Worm (Caenorhabditis elegans) whole organism, L2 larva: Measurements from ENCODE around the gene F32D8.1.

Source experiments
- F13H6.1 ChIP-seq: sonication (generic microtip); optimal IDR thresholded peaks from 2 replicates; lab custom pipeline; 2016; ENCODE audit warnings: missing genetic modification characterization, missing compliant biosample characterization
- Y55F3AM.14 ChIP-seq: fragments of 200-800 bp; sonication (Bioruptor generic); optimal IDR thresholded peaks from 2 replicates; lab custom pipeline; 2018; ENCODE audit warnings: mild to moderate bottlenecking, missing genetic modification characterization, missing compliant biosample characterization
- aly-2 ChIP-seq: fragments of 150-350 bp; optimal IDR thresholded peaks from 2 replicates; lab custom pipeline; 2014; ENCODE audit warnings: missing biosample characterization, missing genetic modification characterization
- ama-1 ChIP-seq: fragments of 150-350 bp; optimal IDR thresholded peaks from 2 replicates; lab custom pipeline; 2018; ENCODE audit warnings: inconsistent platforms
- blmp-1 ChIP-seq: sonication (generic microtip); optimal IDR thresholded peaks from 2 replicates; lab custom pipeline; 2017; ENCODE audit warnings: missing genetic modification characterization, mild to moderate bottlenecking, missing compliant biosample characterization, antibody characterized with exemption, moderate library complexity; ENCODE audit not compliant: insufficient read depth
- ceh-16 ChIP-seq: fragments of 150-350 bp; optimal IDR thresholded peaks from 2 replicates; lab custom pipeline; 2014; ENCODE audit warnings: missing biosample characterization, missing genetic modification characterization
- crh-2 ChIP-seq: sonication (generic microtip); optimal IDR thresholded peaks from 2 replicates; lab custom pipeline; 2017; ENCODE audit warnings: missing biosample characterization, missing genetic modification characterization
- elt-1 ChIP-seq: fragments of 150-350 bp; optimal IDR thresholded peaks from 2 replicates; lab custom pipeline; 2014; ENCODE audit warnings: missing biosample characterization, missing genetic modification characterization
- elt-3 ChIP-seq: sonication (generic microtip); optimal IDR thresholded peaks from 2 replicates; lab custom pipeline; 2017; ENCODE audit warnings: missing biosample characterization, missing genetic modification characterization
- fos-1 ChIP-seq: fragments of 150-350 bp; optimal IDR thresholded peaks from 2 replicates; lab custom pipeline; 2014; ENCODE audit warnings: missing biosample characterization, missing genetic modification characterization
- lin-11 ChIP-seq: fragments of 150-350 bp; sonication (generic microtip); optimal IDR thresholded peaks from 2 replicates; lab custom pipeline; 2014; ENCODE audit warnings: missing biosample characterization, missing genetic modification characterization, inconsistent platforms, mixed read lengths
- lin-39 ChIP-seq: fragments of 150-350 bp; optimal IDR thresholded peaks from 2 replicates; lab custom pipeline; 2014; ENCODE audit warnings: missing biosample characterization, missing genetic modification reagents, missing genetic modification characterization
- mab-5 ChIP-seq: fragments of 150-350 bp; optimal IDR thresholded peaks from 2 replicates; lab custom pipeline; 2014; ENCODE audit warnings: missing biosample characterization, missing genetic modification characterization
- mdl-1 ChIP-seq, 2 experiments: fragments of 150-350 bp in 1 of 2; sonication (generic microtip) in 1 of 2; optimal IDR thresholded peaks; 2 replicates each; lab custom pipeline; 2017; ENCODE audit warnings: missing biosample characterization in 2 of 2, missing genetic modification characterization in 2 of 2
- nhr-10 ChIP-seq: sonication (generic microtip); optimal IDR thresholded peaks from 2 replicates; lab custom pipeline; 2017; ENCODE audit warnings: missing biosample characterization, missing genetic modification characterization
- nhr-11 ChIP-seq: fragments of 150-350 bp; optimal IDR thresholded peaks from 2 replicates; lab custom pipeline; 2014; ENCODE audit warnings: missing biosample characterization, missing genetic modification characterization
- nhr-12 ChIP-seq: fragments of 150-350 bp; optimal IDR thresholded peaks from 2 replicates; lab custom pipeline; 2014; ENCODE audit warnings: missing biosample characterization, missing genetic modification characterization
- nhr-23 ChIP-seq: fragments of 150-350 bp; optimal IDR thresholded peaks from 2 replicates; lab custom pipeline; 2014; ENCODE audit warnings: missing biosample characterization, missing genetic modification reagents, missing genetic modification characterization
- nhr-25 ChIP-seq: fragments of 150-350 bp; sonication (generic microtip); optimal IDR thresholded peaks from 3 replicates; lab custom pipeline; 2014; ENCODE audit warnings: missing biosample characterization, missing genetic modification characterization
- nhr-6 ChIP-seq: fragments of 150-350 bp; optimal IDR thresholded peaks from 2 replicates; lab custom pipeline; 2014; ENCODE audit warnings: missing biosample characterization, missing genetic modification characterization
- skn-1 ChIP-seq: sonication (generic microtip); optimal IDR thresholded peaks from 2 replicates; lab custom pipeline; 2017; ENCODE audit warnings: missing biosample characterization, missing genetic modification characterization
- sma-9 ChIP-seq, 2 experiments: fragments of 150-350 bp in 1 of 2; sonication (generic microtip) in 1 of 2; optimal IDR thresholded peaks; 2 replicates each; lab custom pipeline; 2014 to 2016; ENCODE audit warnings: missing genetic modification characterization in 2 of 2, mild to moderate bottlenecking in 1 of 2, missing biosample characterization in 1 of 2, missing compliant biosample characterization in 1 of 2, missing genetic modification reagents in 1 of 2, moderate library complexity in 1 of 2
- snpc-4 ChIP-seq: fragments of 150-350 bp; optimal IDR thresholded peaks from 2 replicates; lab custom pipeline; 2014; ENCODE audit warnings: missing biosample characterization, missing genetic modification characterization
- unc-55 ChIP-seq: fragments of 150-350 bp; sonication (generic microtip); optimal IDR thresholded peaks from 3 replicates; lab custom pipeline; 2014; ENCODE audit warnings: missing biosample characterization, missing genetic modification reagents, missing genetic modification characterization
- unc-62 ChIP-seq: fragments of 150-350 bp; optimal IDR thresholded peaks from 2 replicates; lab custom pipeline; 2014; ENCODE audit warnings: missing biosample characterization, missing genetic modification reagents, missing genetic modification characterization
- zag-1 ChIP-seq: fragments of 150-350 bp; optimal IDR thresholded peaks from 2 replicates; lab custom pipeline; 2014; ENCODE audit warnings: missing biosample characterization, missing genetic modification characterization
- ztf-1 ChIP-seq: fragments of 200-800 bp; sonication (Bioruptor generic); conservative IDR thresholded peaks from 2 replicates; pipeline ENCODE4 v1.3.6; 2022; ENCODE audit warnings: missing genetic modification characterization, missing compliant biosample characterization

F32D8.1 gene

ce11 chrV:10924731-10925130, 44.1 kb downstream of the F32D8.1 start, which contains the start of gene F58B4.6:
Gene F58B4.6, plus strand, starts transcription at chrV:10925031.
- TF ChIP-seq nhr-6 (tag; lab: Kevin White, UChicago) (no peak), lin-11 (tag; lab: Kevin White, UChicago) (peak; percentile 12), unc-62 (GFP tag; lab: Kevin White, UChicago) (no peak)
- TF ChIP-seq, all 48 proteins: peak for 1

DNA sequence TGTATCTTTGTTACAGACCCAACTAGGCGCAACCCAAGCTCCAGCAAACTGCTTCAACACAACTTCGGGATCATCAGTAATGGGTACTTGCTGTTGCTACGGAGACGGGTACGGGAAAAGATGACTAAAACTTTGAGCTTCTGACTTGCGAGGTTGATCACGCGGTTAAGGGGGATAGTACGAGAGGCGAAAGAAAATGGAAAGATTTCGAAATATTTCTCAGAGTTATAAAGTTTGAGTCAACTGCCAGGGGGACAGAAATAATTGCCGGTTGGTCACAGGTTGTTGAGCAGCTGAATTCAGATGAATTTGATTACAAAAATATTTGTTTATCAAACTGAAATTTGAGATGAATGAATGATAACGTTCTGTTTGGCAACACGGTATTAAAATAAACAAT, 45.0 kb downstream of the F32D8.1 start:
- no peak for TF ChIP-seq lin-39 (tag; lab: Kevin White, UChicago)
- no peak for TF ChIP-seq elt-3 (tag; lab: Kevin White, UChicago)
- peak; percentile 35 for TF ChIP-seq lin-11 (tag; lab: Kevin White, UChicago)
- no peak for TF ChIP-seq nhr-25 (tag; lab: Kevin White, UChicago)
- no peak for TF ChIP-seq unc-55 (GFP tag; lab: Kevin White, UChicago)
- TF ChIP-seq ztf-1, result no peak

DNA sequence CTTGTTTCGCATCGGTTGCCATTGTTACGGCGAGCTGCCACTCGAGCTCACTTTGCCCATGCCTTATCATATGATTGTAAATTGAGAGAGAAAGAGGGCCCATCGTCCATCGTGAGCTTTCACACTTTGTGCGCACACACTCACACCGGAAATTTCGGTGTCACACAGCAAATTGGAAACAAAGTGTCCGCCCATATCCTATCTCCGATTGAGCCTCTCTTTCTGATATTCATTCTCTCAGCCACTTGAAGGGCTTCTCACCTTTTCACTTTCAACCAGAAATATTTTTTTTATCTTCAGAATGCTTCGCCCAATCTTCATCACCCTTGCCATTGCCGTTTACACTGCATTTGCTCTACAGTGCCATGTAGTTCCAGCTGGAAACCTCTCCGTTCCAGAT, 48.9 kb downstream of the F32D8.1 start, which contains the start of gene F58B4.3:
Gene F58B4.3, plus strand, starts transcription at position 301 of the 400 bp plus-strand sequence.
- no peak for TF ChIP-seq blmp-1
- TF ChIP-seq fos-1, result no peak
- peak; percentile 39 for TF ChIP-seq lin-11 (tag; lab: Kevin White, UChicago)

DNA sequence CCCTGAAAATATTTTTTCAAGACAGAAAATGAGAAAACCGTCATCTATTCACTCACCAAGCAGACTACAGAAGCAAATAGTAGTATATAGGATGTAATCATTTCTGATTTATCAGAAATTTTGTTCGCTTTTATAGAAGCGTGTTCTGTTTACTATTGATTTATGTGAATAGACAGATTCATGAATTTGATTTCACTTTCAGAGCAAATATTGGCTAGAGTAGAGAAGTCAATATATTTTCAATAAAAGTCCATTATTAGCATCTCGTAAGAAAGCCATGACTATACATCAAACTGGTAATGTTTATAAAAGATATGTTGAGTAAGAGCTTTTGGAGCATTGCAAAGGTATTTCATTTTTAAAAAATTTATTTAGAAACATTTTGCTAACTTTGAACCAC, 50.6 kb downstream of the F32D8.1 start, which contains the start of gene scvp-1:
Gene scvp-1, minus strand, starts transcription at position 101 of the 400 bp plus-strand sequence.
- TF ChIP-seq zag-1 (tag; lab: Kevin White, UChicago) (no peak), mab-5 (tag; lab: Kevin White, UChicago) (no peak), nhr-12 (no peak), Y55F3AM.14 (GFP tag; lab: Kevin White, UChicago) (no peak), elt-3 (tag; lab: Kevin White, UChicago) (no peak), snpc-4 (no peak), elt-1 (no peak), nhr-23 (tag; lab: Kevin White, UChicago) (no peak), ama-1 (lab: Kevin White, UChicago) (no peak), aly-2 (tag; lab: Kevin White, UChicago) (no peak), sma-9 (GFP tag; optimal IDR thresholded peaks at IDR 0.05; lab: Kevin White, UChicago) (no peak), sma-9 (tag; optimal IDR thresholded peaks at IDR 0.05; lab: Kevin White, UChicago) (no peak), F13H6.1 (no peak), nhr-11 (tag; lab: Kevin White, UChicago) (no peak), skn-1 (tag; lab: Kevin White, UChicago) (no peak), lin-39 (tag; lab: Kevin White, UChicago) (no peak)

DNA sequence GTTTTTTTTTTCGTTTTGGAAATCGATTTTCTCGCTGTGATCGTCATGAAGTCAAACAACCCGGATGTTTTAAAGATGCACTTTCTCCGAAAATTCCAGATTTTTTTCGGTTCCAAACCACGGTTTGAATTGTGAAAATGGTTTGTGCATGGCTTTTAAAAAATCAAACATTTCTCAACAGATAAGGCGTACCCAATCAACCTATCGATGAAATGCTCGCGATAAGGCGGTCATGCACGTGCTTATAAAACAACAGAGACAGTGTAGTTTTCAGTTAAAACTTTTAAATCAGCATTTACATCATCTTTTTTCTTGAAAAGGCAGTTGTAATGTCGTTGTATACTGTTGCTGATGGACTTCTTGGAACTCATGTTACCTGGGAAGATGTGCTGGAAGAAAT, 51.8 kb downstream of the F32D8.1 start, which contains the start of gene F58B4.5:
Gene F58B4.5, plus strand, starts transcription at position 283 of the 400 bp plus-strand sequence.
- TF ChIP-seq sma-9 (GFP tag; optimal IDR thresholded peaks at IDR 0.05; lab: Kevin White, UChicago) (peak; percentile 71), sma-9 (tag; optimal IDR thresholded peaks at IDR 0.05; lab: Kevin White, UChicago) (no peak), mdl-1 (tag; optimal IDR thresholded peaks at IDR 0.05; lab: Kevin White, UChicago) (no peak), fos-1 (peak; percentile 43), nhr-10 (tag; lab: Kevin White, UChicago) (no peak), ceh-16 (tag; lab: Kevin White, UChicago) (no peak), lin-11 (tag; lab: Kevin White, UChicago) (no peak), crh-2 (tag; lab: Kevin White, UChicago) (peak; percentile 54)
